Fruit fly (Drosophila melanogaster): Measurements from ENCODE around the gene dod.

The dod gene

dm6 chrX:21388734-21389133 lies 43.6 kb downstream of the dod start, which contains the start of gene mst:
Gene mst, plus strand, starts transcription at chrX:21388977.
- TF ChIP-seq gl (tag; optimal IDR thresholded peaks at IDR 0.05), result no peak
- TF ChIP-seq Snoo (tag; optimal IDR thresholded peaks at IDR 0.05), result no peak
- TF ChIP-seq CG8301 (tag; optimal IDR thresholded peaks at IDR 0.05), result no peak
- TF ChIP-seq D1 (tag; optimal IDR thresholded peaks at IDR 0.05), result no peak
- TF ChIP-seq EcR (GFP tag; optimal IDR thresholded peaks at IDR 0.05), result no peak
- TF ChIP-seq CG34367 (tag; optimal IDR thresholded peaks at IDR 0.05), result no peak
- TF ChIP-seq rn (GFP tag; IDR thresholded peaks at IDR 0.05), result no peak
- no peak for TF ChIP-seq CG14655 (GFP tag; optimal IDR thresholded peaks at IDR 0.05)
- no peak for TF ChIP-seq Pif1B (GFP tag; optimal IDR thresholded peaks at IDR 0.05)
- no peak for TF ChIP-seq CG8159 (tag; optimal IDR thresholded peaks at IDR 0.05)
- no peak for TF ChIP-seq fd96Ca (GFP tag; IDR thresholded peaks at IDR 0.05)

All from whole organism, pupa.